Fruit fly (Drosophila melanogaster): ENCODE measurements around the gene CG3407.

The CG3407 gene

dm6 chr2L:3789290-3790067 lies 23.7 kb downstream of the CG3407 start (continued):
- TF ChIP-seq nom (GFP tag; optimal IDR thresholded peaks at IDR 0.05): no peak
- no peak for TF ChIP-seq pan (optimal IDR thresholded peaks at IDR 0.05)
- TF ChIP-seq pan (GFP tag; optimal IDR thresholded peaks at IDR 0.05 in 1 of 2, IDR thresholded peaks at IDR 0.05 in 1 of 2): peak in 1 of 2 experiments; percentile 81
- TF ChIP-seq D19B (GFP tag; optimal IDR thresholded peaks at IDR 0.05): no peak
- no peak for TF ChIP-seq pho (GFP tag; optimal IDR thresholded peaks at IDR 0.05)
- TF ChIP-seq dati (GFP tag; IDR thresholded peaks at IDR 0.05): peak; percentile 38; the same call in 1 of the 2 replicates
- no peak for TF ChIP-seq Dp (GFP tag; optimal IDR thresholded peaks at IDR 0.05)
- TF ChIP-seq Sox100B (GFP tag; optimal IDR thresholded peaks at IDR 0.05): peak; percentile 80
- TF ChIP-seq Usf (GFP tag; optimal IDR thresholded peaks at IDR 0.05): peak; percentile 19
- no peak for TF ChIP-seq fru (optimal IDR thresholded peaks at IDR 0.05)
- TF ChIP-seq CG9215 (GFP tag; IDR thresholded peaks at IDR 0.05): no peak; the same call in none of the 2 replicates
- peak; percentile 5 for TF ChIP-seq YL-1 (GFP tag; optimal IDR thresholded peaks at IDR 0.05)
- TF ChIP-seq aop (GFP tag; IDR thresholded peaks at IDR 0.05): no peak
- no peak for TF ChIP-seq CG16813 (GFP tag; IDR thresholded peaks at IDR 0.05; ENCODE audit: partially characterized antibody)
- TF ChIP-seq CG5180 (GFP tag; optimal IDR thresholded peaks at IDR 0.05): peak; percentile 43
- peak; percentile 84 for TF ChIP-seq row (GFP tag; IDR thresholded peaks at IDR 0.05)
- no peak for TF ChIP-seq gfzf (GFP tag; optimal IDR thresholded peaks at IDR 0.05)
- no peak for TF ChIP-seq HLH4C (GFP tag; IDR thresholded peaks at IDR 0.05; ENCODE audit: partially characterized antibody)
- no peak for TF ChIP-seq Kr (GFP tag; optimal IDR thresholded peaks at IDR 0.05)
- no peak for TF ChIP-seq CG2120 (GFP tag; optimal IDR thresholded peaks at IDR 0.05)
- peak; percentile 82 for TF ChIP-seq CG14014 (GFP tag; IDR thresholded peaks at IDR 0.05)
- TF ChIP-seq slp2 (GFP tag; optimal IDR thresholded peaks at IDR 0.05): no peak
- peak; percentile 87 for TF ChIP-seq CG17385 (GFP tag; optimal IDR thresholded peaks at IDR 0.05)
- peak; percentile 91 for TF ChIP-seq CG3407 (GFP tag; optimal IDR thresholded peaks at IDR 0.05)
- peak; percentile 96 for TF ChIP-seq Sox102F (GFP tag; optimal IDR thresholded peaks at IDR 0.05)
- TF ChIP-seq CG9797 (GFP tag; optimal IDR thresholded peaks at IDR 0.05): no peak
- TF ChIP-seq CG17912 (GFP tag; optimal IDR thresholded peaks at IDR 0.05): no peak
- no peak for TF ChIP-seq CG10147 (GFP tag; optimal IDR thresholded peaks at IDR 0.05)
- peak in 1 of 3 experiments; percentile 80 for TF ChIP-seq lola (GFP tag; optimal IDR thresholded peaks at IDR 0.05)
- TF ChIP-seq stwl (tag; optimal IDR thresholded peaks at IDR 0.05): peak; percentile 6
- peak in 1 of 2 experiments; percentile 61 for TF ChIP-seq Pdp1 (GFP tag; optimal IDR thresholded peaks at IDR 0.05)
- no peak for TF ChIP-seq CG13624 (GFP tag; optimal IDR thresholded peaks at IDR 0.05)
- peak; percentile 9 for TF ChIP-seq kah (GFP tag; optimal IDR thresholded peaks at IDR 0.05)
- TF ChIP-seq Hsf (GFP tag; optimal IDR thresholded peaks at IDR 0.05): peak; percentile 10
- no peak for TF ChIP-seq CG3995 (GFP tag; optimal IDR thresholded peaks at IDR 0.05)
- peak; percentile 73 for TF ChIP-seq salm (tag; optimal IDR thresholded peaks at IDR 0.05)
- TF ChIP-seq luna (GFP tag; optimal IDR thresholded peaks at IDR 0.05): no peak
- no peak for TF ChIP-seq CG15479 (GFP tag; optimal IDR thresholded peaks at IDR 0.05)
- TF ChIP-seq CG10462 (GFP tag; optimal IDR thresholded peaks at IDR 0.05): peak; percentile 25
- no peak for TF ChIP-seq pzg (GFP tag; optimal IDR thresholded peaks at IDR 0.05)
- TF ChIP-seq CG10274 (GFP tag; optimal IDR thresholded peaks at IDR 0.05): no peak
- TF ChIP-seq ssp (GFP tag; IDR thresholded peaks at IDR 0.05): peak; percentile 77
- TF ChIP-seq CG11504 (tag; optimal IDR thresholded peaks at IDR 0.05): peak; percentile 89
- TF ChIP-seq onecut (GFP tag; IDR thresholded peaks at IDR 0.05): peak; percentile 73
- TF ChIP-seq Poxn (GFP tag; IDR thresholded peaks at IDR 0.05): no peak
- peak; percentile 67; the same call in 3 of the 4 replicates for TF ChIP-seq Gug (GFP tag; IDR thresholded peaks at IDR 0.05)
- no peak for TF ChIP-seq pum (GFP tag; optimal IDR thresholded peaks at IDR 0.05)
- TF ChIP-seq Adf1 (GFP tag; IDR thresholded peaks at IDR 0.05): no peak
- peak; percentile 79 for TF ChIP-seq crol (GFP tag; IDR thresholded peaks at IDR 0.05)

Data from whole organism, embryonic.